Fruit fly (Drosophila melanogaster) Kc167 (cell line): Measurements from ENCODE around the gene CG34011.

Experiments used
- h ChIP-seq: fragments of >200 bp; optimal IDR thresholded peaks from 3 replicates; lab custom pipeline; 2018; ENCODE audit warnings: missing external identifiers
- insv ChIP-seq: fragments of >200 bp; optimal IDR thresholded peaks from 3 replicates; lab custom pipeline; 2018; ENCODE audit warnings: missing external identifiers

- TF ChIP-seq insv (lab: Kevin White, UChicago) = no peak
- no peak for TF ChIP-seq h
Measured at dm6 chr2L:5716580-5716979, at the start of gene CG34011, which contains the start of gene CG14007.
